Fruit fly (Drosophila melanogaster) whole organism, embryonic: Measurements from ENCODE around the gene CG31463.

Experiments
- Aef1 ChIP-seq: fragments of 200-800 bp; sonication (Bioruptor generic); IDR thresholded peaks from 3 replicates; pipeline ENCODE4 v1.3.6; 2022; ENCODE audit warnings: missing biosample characterization, missing genetic modification characterization
- Antp ChIP-seq: fragments of 200-800 bp; sonication (Bioruptor generic); optimal IDR thresholded peaks from 3 replicates; lab custom pipeline; 2016; ENCODE audit warnings: missing biosample characterization, missing genetic modification characterization
- CG10147 ChIP-seq: fragments of 200-800 bp; sonication (Bioruptor generic); optimal IDR thresholded peaks from 2 replicates; lab custom pipeline; 2019; ENCODE audit warnings: missing biosample characterization, mild to moderate bottlenecking, missing genetic modification characterization, moderate library complexity
- CG10654 ChIP-seq: fragments of 200-800 bp; sonication (Bioruptor generic); optimal IDR thresholded peaks from 2 replicates; lab custom pipeline; 2016; ENCODE audit warnings: missing biosample characterization, missing genetic modification characterization
- CG12744 ChIP-seq: fragments of 200-800 bp; sonication (Bioruptor generic); optimal IDR thresholded peaks from 2 replicates; lab custom pipeline; 2016; ENCODE audit warnings: missing biosample characterization, missing genetic modification characterization
- CG13775 ChIP-seq: fragments of 200-800 bp; sonication (Bioruptor generic); optimal IDR thresholded peaks from 3 replicates; lab custom pipeline; 2017; ENCODE audit warnings: missing biosample characterization, mild to moderate bottlenecking, missing genetic modification characterization
- CG14965 ChIP-seq: fragments of 200-800 bp; sonication (Bioruptor generic); optimal IDR thresholded peaks from 2 replicates; lab custom pipeline; 2016; ENCODE audit warnings: missing biosample characterization, missing genetic modification characterization, borderline replicate concordance
- CG15269 ChIP-seq: fragments of 200-800 bp; sonication (Bioruptor generic); optimal IDR thresholded peaks from 2 replicates; lab custom pipeline; 2018; ENCODE audit warnings: missing biosample characterization, mild to moderate bottlenecking, missing genetic modification characterization, moderate library complexity
- CG18599 ChIP-seq: fragments of 200-800 bp; sonication (Bioruptor generic); optimal IDR thresholded peaks from 3 replicates; lab custom pipeline; 2017; ENCODE audit warnings: missing biosample characterization, missing genetic modification characterization, mild to moderate bottlenecking, moderate library complexity, missing genetic modification reagents
- CG2116 ChIP-seq: fragments of 200-800 bp; sonication (Bioruptor generic); optimal IDR thresholded peaks from 3 replicates; lab custom pipeline; 2018; ENCODE audit warnings: missing biosample characterization, mild to moderate bottlenecking, missing genetic modification characterization
- CG30403 ChIP-seq: fragments of 200-800 bp; sonication (Bioruptor generic); optimal IDR thresholded peaks from 3 replicates; lab custom pipeline; 2016; ENCODE audit warnings: missing biosample characterization, missing genetic modification characterization
- CG3065 ChIP-seq: fragments of 200-800 bp; sonication (Bioruptor generic); optimal IDR thresholded peaks from 2 replicates; lab custom pipeline; 2016; ENCODE audit warnings: missing biosample characterization, missing genetic modification characterization
- CG3726 ChIP-seq: fragments of 200-800 bp; sonication (Bioruptor generic); IDR thresholded peaks from 3 replicates; pipeline ENCODE4, ENCODE4 v1.3.6; 2022; ENCODE audit warnings: missing biosample characterization, missing genetic modification characterization
- CG4404 ChIP-seq: fragments of 200-800 bp; sonication (Bioruptor generic); IDR thresholded peaks from 2 replicates; pipeline ENCODE4 v1.3.6; 2022; ENCODE audit warnings: missing biosample characterization, missing genetic modification characterization
- CG6683 ChIP-seq: fragments of 200-800 bp; sonication (Bioruptor generic); optimal IDR thresholded peaks from 2 replicates; lab custom pipeline; 2017; ENCODE audit warnings: missing biosample characterization, mild to moderate bottlenecking, missing genetic modification characterization, missing genetic modification reagents
- CG6854 ChIP-seq: fragments of 200-800 bp; sonication (Bioruptor generic); optimal IDR thresholded peaks from 3 replicates; lab custom pipeline; 2017; ENCODE audit warnings: missing biosample characterization, mild to moderate bottlenecking, missing genetic modification characterization
- CG7357 ChIP-seq: fragments of 200-800 bp; sonication (Bioruptor generic); IDR thresholded peaks from 3 replicates; pipeline ENCODE4 v1.3.6; 2022; ENCODE audit warnings: missing biosample characterization, missing genetic modification characterization
- CG7839 ChIP-seq: fragments of 200-800 bp; sonication (Bioruptor generic); optimal IDR thresholded peaks from 3 replicates; lab custom pipeline; 2018; ENCODE audit warnings: missing biosample characterization, mild to moderate bottlenecking, missing genetic modification characterization, moderate library complexity
- CG9215 ChIP-seq: fragments of 200-800 bp; sonication (Bioruptor generic); IDR thresholded peaks from 2 replicates; pipeline ENCODE4 v1.3.6; 2022; ENCODE audit warnings: missing biosample characterization, missing genetic modification characterization
- CrebB ChIP-seq: fragments of 200-800 bp; sonication (Bioruptor generic); optimal IDR thresholded peaks from 3 replicates; lab custom pipeline; 2018; ENCODE audit warnings: missing biosample characterization, mild to moderate bottlenecking, missing genetic modification characterization
- Deaf1 ChIP-seq: fragments of 200-800 bp; optimal IDR thresholded peaks from 3 replicates; lab custom pipeline; 2019; ENCODE audit warnings: missing biosample characterization, mild to moderate bottlenecking, missing genetic modification characterization, moderate library complexity
- Drgx ChIP-seq: fragments of 200-800 bp; sonication (Bioruptor generic); IDR thresholded peaks from 2 replicates; pipeline ENCODE4 v1.3.6; 2022; ENCODE audit warnings: missing biosample characterization, missing genetic modification characterization
- Eip74EF ChIP-seq, 2 experiments: fragments of 200-800 bp in 1 of 2; fragments of >200 bp in 1 of 2; sonication (Bioruptor generic) in 1 of 2; optimal IDR thresholded peaks; 2 replicates each; lab custom pipeline; 2017 to 2019; ENCODE audit warnings: missing biosample characterization in 2 of 2, missing genetic modification characterization in 2 of 2, mild to moderate bottlenecking in 1 of 2, moderate library complexity in 1 of 2
- Gug ChIP-seq: fragments of 200-800 bp; sonication (Bioruptor generic); IDR thresholded peaks from 4 replicates; pipeline ENCODE4 v1.3.6; 2022; ENCODE audit warnings: missing biosample characterization, missing genetic modification characterization
- H15 ChIP-seq: fragments of 200-800 bp; sonication (Bioruptor generic); IDR thresholded peaks from 3 replicates; pipeline ENCODE4 v1.3.6; 2022; ENCODE audit warnings: missing biosample characterization, missing genetic modification characterization
- Hey ChIP-seq: fragments of 200-800 bp; sonication (Bioruptor generic); optimal IDR thresholded peaks from 3 replicates; lab custom pipeline; 2018; ENCODE audit warnings: missing biosample characterization, mild to moderate bottlenecking, missing genetic modification characterization
- Lhr ChIP-seq: fragments of 200-800 bp; sonication (Bioruptor generic); optimal IDR thresholded peaks from 3 replicates; lab custom pipeline; 2017; ENCODE audit warnings: mild to moderate bottlenecking, missing biosample characterization, missing genetic modification reagents, missing genetic modification characterization
- Mes4 ChIP-seq: fragments of 200-800 bp; sonication (Bioruptor generic); optimal IDR thresholded peaks from 2 replicates; lab custom pipeline; 2016; ENCODE audit warnings: missing biosample characterization, missing genetic modification characterization
- Pdp1 ChIP-seq, 2 experiments: fragments of 200-800 bp; sonication (Bioruptor generic); optimal IDR thresholded peaks; 3 replicates each; lab custom pipeline; 2016; ENCODE audit warnings: missing biosample characterization in 2 of 2, missing genetic modification characterization in 2 of 2, mild to moderate bottlenecking in 1 of 2, moderate library complexity in 1 of 2
- Tbp ChIP-seq: fragments of >200 bp; optimal IDR thresholded peaks from 2 replicates; lab custom pipeline; 2018; ENCODE audit warnings: missing biosample characterization, missing genetic modification characterization
- al ChIP-seq: fragments of 200-800 bp; sonication (Bioruptor generic); IDR thresholded peaks from 2 replicates; pipeline ENCODE4 v1.3.6; 2022; ENCODE audit warnings: missing biosample characterization, missing genetic modification characterization
- cato ChIP-seq: fragments of 200-800 bp; sonication (Bioruptor generic); optimal IDR thresholded peaks from 2 replicates; lab custom pipeline; 2016; ENCODE audit warnings: missing biosample characterization, missing genetic modification characterization, borderline replicate concordance
- dm ChIP-seq: fragments of 200-800 bp; sonication (Bioruptor generic); optimal IDR thresholded peaks from 3 replicates; lab custom pipeline; 2016; ENCODE audit warnings: missing biosample characterization, missing genetic modification characterization
- dpn ChIP-seq, 2 experiments: fragments of 200-800 bp; sonication (Bioruptor generic); optimal IDR thresholded peaks; 3 replicates each; lab custom pipeline; 2016; ENCODE audit warnings: missing biosample characterization in 2 of 2, missing genetic modification characterization in 2 of 2
- dysf ChIP-seq: fragments of 200-800 bp; sonication (Bioruptor generic); IDR thresholded peaks from 3 replicates; pipeline ENCODE4 v1.3.6; 2022; ENCODE audit warnings: missing biosample characterization, missing genetic modification characterization
- insv ChIP-seq, 2 experiments: fragments of 200-800 bp; sonication (Bioruptor generic); optimal IDR thresholded peaks; 3 replicates each; lab custom pipeline; 2016 to 2018; ENCODE audit warnings: missing biosample characterization in 2 of 2, missing genetic modification characterization in 2 of 2
- kni ChIP-seq: fragments of 200-800 bp; sonication (Bioruptor generic); optimal IDR thresholded peaks from 3 replicates; lab custom pipeline; 2017; ENCODE audit warnings: mild to moderate bottlenecking, missing biosample characterization, missing genetic modification reagents, missing genetic modification characterization
- mirr ChIP-seq: fragments of 200-800 bp; sonication (Bioruptor generic); optimal IDR thresholded peaks from 3 replicates; lab custom pipeline; 2018; ENCODE audit warnings: missing biosample characterization, mild to moderate bottlenecking, missing genetic modification characterization
- mld ChIP-seq: fragments of 200-800 bp; sonication (Bioruptor generic); IDR thresholded peaks from 3 replicates; pipeline ENCODE4 v1.3.6; 2022; ENCODE audit warnings: missing biosample characterization, missing genetic modification characterization; ENCODE audit not compliant: partially characterized antibody
- nerfin-2 ChIP-seq: fragments of 200-800 bp; sonication (Bioruptor generic); IDR thresholded peaks from 2 replicates; pipeline ENCODE4 v1.3.6; 2022; ENCODE audit warnings: missing biosample characterization, missing genetic modification characterization; ENCODE audit not compliant: partially characterized antibody
- pho ChIP-seq: fragments of 200-800 bp; sonication (Bioruptor generic); optimal IDR thresholded peaks from 2 replicates; lab custom pipeline; 2016; ENCODE audit warnings: missing biosample characterization, missing genetic modification characterization
- pnt ChIP-seq: fragments of 200-800 bp; sonication (Bioruptor generic); optimal IDR thresholded peaks from 3 replicates; lab custom pipeline; 2016; ENCODE audit warnings: missing biosample characterization, missing genetic modification characterization
- pros ChIP-seq: fragments of 200-800 bp; sonication (Bioruptor generic); optimal IDR thresholded peaks from 3 replicates; lab custom pipeline; 2019; ENCODE audit warnings: missing biosample characterization, mild to moderate bottlenecking, missing genetic modification characterization, moderate library complexity
- ranshi ChIP-seq: fragments of 200-800 bp; sonication (Bioruptor generic); IDR thresholded peaks from 2 replicates; pipeline ENCODE4 v1.3.6; 2022; ENCODE audit warnings: missing biosample characterization, missing genetic modification characterization
- shn ChIP-seq: fragments of 200-800 bp; sonication (Bioruptor generic); optimal IDR thresholded peaks from 3 replicates; lab custom pipeline; 2016; ENCODE audit warnings: missing biosample characterization, missing genetic modification characterization
- sima ChIP-seq: fragments of 200-800 bp; sonication (Bioruptor generic); optimal IDR thresholded peaks from 2 replicates; lab custom pipeline; 2016; ENCODE audit warnings: missing biosample characterization, missing genetic modification characterization
- slp2 ChIP-seq: fragments of 200-800 bp; sonication (Bioruptor generic); optimal IDR thresholded peaks from 2 replicates; lab custom pipeline; 2016; ENCODE audit warnings: missing biosample characterization, missing genetic modification characterization
- tgo ChIP-seq: fragments of 200-800 bp; sonication (Bioruptor generic); IDR thresholded peaks from 3 replicates; pipeline ENCODE4 v1.3.6; 2022; ENCODE audit warnings: missing biosample characterization, missing genetic modification characterization
- zfh2 ChIP-seq: fragments of 200-800 bp; sonication (Bioruptor generic); optimal IDR thresholded peaks from 2 replicates; lab custom pipeline; 2016; ENCODE audit warnings: missing biosample characterization, missing genetic modification characterization

Gene CG31463

DNA sequence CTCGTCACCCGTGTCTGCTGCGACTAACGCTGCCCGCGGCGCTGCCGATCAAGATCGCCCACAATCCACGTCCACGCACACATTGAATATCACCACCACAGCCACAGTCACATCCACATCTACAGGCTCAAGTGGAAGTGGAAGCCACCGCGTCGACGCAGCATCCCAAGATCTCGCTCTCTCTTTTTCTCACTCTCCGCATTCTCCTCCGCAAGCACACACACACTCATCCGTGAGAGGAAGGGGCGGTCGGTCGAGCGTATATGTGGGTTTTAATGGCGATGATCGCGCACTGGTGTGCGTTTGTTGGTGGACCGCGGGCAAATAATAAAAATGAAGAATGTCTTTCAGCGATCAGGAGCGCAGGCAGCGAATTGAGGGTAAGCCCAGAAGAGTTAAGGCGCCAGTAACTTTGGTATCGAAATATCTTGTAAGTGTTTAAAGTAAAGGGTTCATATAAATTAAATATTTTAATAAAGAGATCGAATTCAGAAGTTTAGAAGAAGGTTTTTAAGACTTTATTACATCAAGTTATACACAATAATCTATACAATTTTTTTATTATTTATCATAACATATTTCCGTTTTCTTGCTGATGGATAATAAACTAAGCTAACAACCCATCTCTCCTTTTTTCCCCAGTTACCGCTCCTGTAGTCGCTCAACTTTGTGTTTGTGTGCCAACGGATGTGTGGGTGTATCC lies 41.8 kb downstream of the CG31463 start, which contains the start of gene Poxm (continued):
- TF ChIP-seq pnt (GFP tag; lab: Kevin White, UChicago) = peak; percentile 80
- peak; percentile 69 for TF ChIP-seq Lhr (GFP tag; lab: Kevin White, UChicago)
- no peak for TF ChIP-seq Hey
- peak; percentile 64 for TF ChIP-seq slp2
- TF ChIP-seq CG3065 (GFP tag; lab: Kevin White, UChicago) = peak; percentile 69
- TF ChIP-seq shn (GFP tag; lab: Kevin White, UChicago) = peak; percentile 8
- peak; percentile 95 for TF ChIP-seq CG30403
- peak; percentile 51 for TF ChIP-seq Antp (GFP tag; lab: Kevin White, UChicago)
- no peak for TF ChIP-seq nerfin-2 (GFP tag; lab: Robert Waterston, UW)
- peak; percentile 16 for TF ChIP-seq pho
- TF ChIP-seq Aef1 (GFP tag; lab: Robert Waterston, UW) = peak; percentile 90; the same call in 2 of the 3 replicates
- peak; percentile 81; the same call in 1 of the 2 replicates for TF ChIP-seq ranshi
- no peak for TF ChIP-seq CG14965 (GFP tag; lab: Kevin White, UChicago)
- TF ChIP-seq CG4404 = peak; percentile 96
- peak; percentile 85 for TF ChIP-seq CG10147 (GFP tag; lab: Kevin White, UChicago)
- TF ChIP-seq Eip74EF (GFP tag; optimal IDR thresholded peaks at IDR 0.05; lab: Kevin White, UChicago) = peak in 1 of 2 experiments; percentile 89
- no peak for TF ChIP-seq CG6683 (GFP tag; lab: Kevin White, UChicago)
- TF ChIP-seq pros (GFP tag; lab: Kevin White, UChicago) = no peak
- peak; percentile 43 for TF ChIP-seq zfh2
- TF ChIP-seq tgo (GFP tag; lab: Robert Waterston, UW) = peak; percentile 91
- TF ChIP-seq CG2116 = peak; percentile 40
- no peak for TF ChIP-seq Tbp (GFP tag; lab: Kevin White, UChicago)
- TF ChIP-seq Mes4 (GFP tag; lab: Kevin White, UChicago) = no peak
- peak; percentile 97 for TF ChIP-seq CG7839
- no peak for TF ChIP-seq CrebB (tag; lab: Kevin White, UChicago)
- TF ChIP-seq Pdp1 (GFP tag; optimal IDR thresholded peaks at IDR 0.05; lab: Kevin White, UChicago) = peak; percentile 76 to 77
- peak; percentile 79 for TF ChIP-seq CG18599
- TF ChIP-seq insv (GFP tag; optimal IDR thresholded peaks at IDR 0.05; lab: Kevin White, UChicago) = peak in 1 of 2 experiments; percentile 19
- TF ChIP-seq al (GFP tag; lab: Robert Waterston, UW) = peak; percentile 84
- TF ChIP-seq sima (GFP tag; lab: Kevin White, UChicago) = no peak
- peak; percentile 52 for TF ChIP-seq kni (GFP tag; lab: Kevin White, UChicago)
- TF ChIP-seq Drgx = peak; percentile 92
- TF ChIP-seq mld (GFP tag; lab: Robert Waterston, UW) = 0 out of 3 replicates have a peak, but pooled peaks have one; percentile 49
- no peak for TF ChIP-seq mirr (GFP tag; lab: Kevin White, UChicago)
- TF ChIP-seq CG10654 (GFP tag; lab: Kevin White, UChicago) = peak; percentile 87
- peak; percentile 94 for TF ChIP-seq dysf (GFP tag; lab: Robert Waterston, UW)
- TF ChIP-seq CG12744 (GFP tag; lab: Kevin White, UChicago) = no peak
- TF ChIP-seq CG6854 (GFP tag; lab: Kevin White, UChicago) = peak; percentile 70
- TF ChIP-seq dpn (GFP tag; optimal IDR thresholded peaks at IDR 0.05; lab: Kevin White, UChicago) = peak; percentile 81 to 86
- TF ChIP-seq CG9215 (GFP tag; lab: Robert Waterston, UW) = peak; percentile 89
- peak; percentile 89 for TF ChIP-seq cato (GFP tag; lab: Kevin White, UChicago)
- peak; percentile 56 for TF ChIP-seq Deaf1
- peak; percentile 92 for TF ChIP-seq CG15269 (tag; lab: Kevin White, UChicago)
- peak; percentile 94 for TF ChIP-seq Gug (GFP tag; lab: Robert Waterston, UW)
- TF ChIP-seq H15 (GFP tag; lab: Robert Waterston, UW) = peak; percentile 84
- TF ChIP-seq CG13775 (GFP tag; lab: Kevin White, UChicago) = peak; percentile 87
- TF ChIP-seq dm = peak; percentile 57
- peak; percentile 87 for TF ChIP-seq CG7357 (GFP tag; lab: Robert Waterston, UW)
- TF ChIP-seq CG3726 = peak; percentile 75; the same call in 2 of the 3 replicates
